Worm (Caenorhabditis elegans): ENCODE measurements around the gene crm-1.

Gene crm-1

ce11 chrV:10357467-10357953, 25.6 kb upstream of the crm-1 start, which contains the start of gene ceeh-2:
TSS of gene ceeh-2 (minus strand) at chrV:10357903.
- TF ChIP-seq ref-1 (GFP tag; conservative IDR thresholded peaks at IDR 0.05) (no peak), flt-1 (GFP tag; IDR thresholded peaks at IDR 0.05) (no peak), ztf-23 (GFP tag; IDR thresholded peaks at IDR 0.05) (no peak)

- TF ChIP-seq ztf-29 (GFP tag; IDR thresholded peaks at IDR 0.05) (peak; percentile 70; the same call in 1 of the 2 replicates), T22C8.4 (GFP tag; IDR thresholded peaks at IDR 0.05) (no peak; the same call in 1 of the 2 replicates), cog-1 (tag; optimal IDR thresholded peaks at IDR 0.05) (peak; percentile 46), ztf-23 (GFP tag; IDR thresholded peaks at IDR 0.05) (peak; percentile 75), flt-1 (GFP tag; IDR thresholded peaks at IDR 0.05) (peak; percentile 79), tab-1 (GFP tag; IDR thresholded peaks at IDR 0.05) (no peak), klf-2 (GFP tag; conservative IDR thresholded peaks at IDR 0.05) (0 out of 2 replicates have a peak, but pooled peaks have one; percentile 31)
Measured at ce11 chrV:10355773-10356335, 23.9 kb upstream of the crm-1 start, which contains the start of gene sluh-7. TSS of gene sluh-7 (minus strand) at chrV:10355823.

DNA sequence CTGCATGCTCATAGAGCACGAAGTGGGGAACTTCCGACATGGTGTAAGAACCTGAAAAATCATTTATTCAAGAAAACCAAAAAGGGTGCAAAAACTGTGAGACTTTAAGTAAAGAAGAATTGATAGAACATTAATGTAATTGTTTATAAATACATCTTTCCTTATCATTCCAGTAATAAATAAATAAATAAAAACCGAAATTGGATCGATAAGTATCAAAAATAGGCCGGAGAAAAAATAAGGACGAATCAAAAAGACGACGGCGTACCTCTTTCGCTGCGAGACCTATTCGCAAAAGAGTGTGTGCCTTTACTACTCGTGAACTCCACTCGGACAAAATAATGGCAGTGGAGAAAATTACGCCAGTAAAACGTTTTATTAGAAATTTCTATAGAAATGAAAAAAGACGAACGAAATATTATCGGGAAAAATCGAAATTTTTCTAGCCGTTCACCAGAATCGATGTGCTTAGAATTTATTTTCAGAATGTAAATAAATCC, 21.1 kb upstream of the crm-1 start, which contains the start of gene nol-56:
nol-56 (minus strand) TSS at position 51 of the 500 bp plus-strand sequence.
- TF ChIP-seq klf-2 (GFP tag; conservative IDR thresholded peaks at IDR 0.05) (no peak), tab-1 (GFP tag; IDR thresholded peaks at IDR 0.05) (no peak), ref-1 (GFP tag; conservative IDR thresholded peaks at IDR 0.05) (no peak), med-1 (GFP tag; optimal IDR thresholded peaks at IDR 0.05; ENCODE audit: insufficient read depth) (no peak), ztf-29 (GFP tag; IDR thresholded peaks at IDR 0.05) (no peak), T22C8.4 (GFP tag; IDR thresholded peaks at IDR 0.05) (no peak), cog-1 (tag; optimal IDR thresholded peaks at IDR 0.05) (no peak), flt-1 (GFP tag; IDR thresholded peaks at IDR 0.05) (no peak), ztf-23 (GFP tag; IDR thresholded peaks at IDR 0.05) (no peak)

- no peak for TF ChIP-seq med-1 (GFP tag; optimal IDR thresholded peaks at IDR 0.05; ENCODE audit: insufficient read depth)
- TF ChIP-seq ref-1 (GFP tag; conservative IDR thresholded peaks at IDR 0.05), result no peak
- no peak for TF ChIP-seq tab-1 (GFP tag; IDR thresholded peaks at IDR 0.05)
- no peak for TF ChIP-seq cog-1 (tag; optimal IDR thresholded peaks at IDR 0.05)
- TF ChIP-seq T22C8.4 (GFP tag; IDR thresholded peaks at IDR 0.05), result no peak
- no peak for TF ChIP-seq ztf-29 (GFP tag; IDR thresholded peaks at IDR 0.05)
- TF ChIP-seq flt-1 (GFP tag; IDR thresholded peaks at IDR 0.05), result no peak
- TF ChIP-seq klf-2 (GFP tag; conservative IDR thresholded peaks at IDR 0.05), result no peak
- no peak for TF ChIP-seq ztf-23 (GFP tag; IDR thresholded peaks at IDR 0.05)
Measured at ce11 chrV:10350054-10350453, 18.1 kb upstream of the crm-1 start, which contains the start of gene K07C5.9. TSS of gene K07C5.9 (minus strand) at chrV:10350154.

DNA sequence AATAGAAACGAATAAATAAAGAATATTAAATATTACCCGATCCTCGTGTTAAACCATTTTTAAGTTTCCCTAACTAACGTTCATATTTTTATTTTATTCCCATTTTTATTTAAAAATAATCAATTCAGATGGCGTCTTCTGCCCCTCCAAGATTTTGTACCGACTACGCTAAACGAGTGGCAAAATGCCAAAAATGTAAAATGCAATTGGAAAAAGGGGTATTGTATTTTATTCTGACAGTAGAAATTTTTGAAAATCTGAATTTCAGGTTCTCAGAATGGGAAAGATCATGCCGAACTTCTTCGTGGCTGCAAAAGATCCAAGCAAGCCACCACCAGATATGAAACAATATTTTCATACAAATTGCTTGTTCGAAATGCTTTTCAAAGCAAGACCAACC, 11.0 kb upstream of the crm-1 start, which contains the start of gene K07C5.3:
K07C5.3 (plus strand) TSS at position 129 of the 400 bp plus-strand sequence.
- TF ChIP-seq klf-2 (GFP tag; conservative IDR thresholded peaks at IDR 0.05) (no peak), med-1 (GFP tag; optimal IDR thresholded peaks at IDR 0.05; ENCODE audit: insufficient read depth) (no peak), tab-1 (GFP tag; IDR thresholded peaks at IDR 0.05) (no peak), ref-1 (GFP tag; conservative IDR thresholded peaks at IDR 0.05) (no peak), T22C8.4 (GFP tag; IDR thresholded peaks at IDR 0.05) (no peak), ztf-29 (GFP tag; IDR thresholded peaks at IDR 0.05) (no peak), cog-1 (tag; optimal IDR thresholded peaks at IDR 0.05) (no peak), flt-1 (GFP tag; IDR thresholded peaks at IDR 0.05) (no peak), ztf-23 (GFP tag; IDR thresholded peaks at IDR 0.05) (no peak)

- peak; percentile 44; the same call in 1 of the 2 replicates for TF ChIP-seq ztf-29 (GFP tag; IDR thresholded peaks at IDR 0.05)
- peak; percentile 79; the same call in 1 of the 2 replicates for TF ChIP-seq ztf-23 (GFP tag; IDR thresholded peaks at IDR 0.05)
- peak; percentile 77 for TF ChIP-seq flt-1 (GFP tag; IDR thresholded peaks at IDR 0.05)
Measured at ce11 chrV:10341905-10342328, 10.0 kb upstream of the crm-1 start, which contains the start of gene K07C5.13. TSS of gene K07C5.13 (plus strand) at chrV:10342055.

DNA sequence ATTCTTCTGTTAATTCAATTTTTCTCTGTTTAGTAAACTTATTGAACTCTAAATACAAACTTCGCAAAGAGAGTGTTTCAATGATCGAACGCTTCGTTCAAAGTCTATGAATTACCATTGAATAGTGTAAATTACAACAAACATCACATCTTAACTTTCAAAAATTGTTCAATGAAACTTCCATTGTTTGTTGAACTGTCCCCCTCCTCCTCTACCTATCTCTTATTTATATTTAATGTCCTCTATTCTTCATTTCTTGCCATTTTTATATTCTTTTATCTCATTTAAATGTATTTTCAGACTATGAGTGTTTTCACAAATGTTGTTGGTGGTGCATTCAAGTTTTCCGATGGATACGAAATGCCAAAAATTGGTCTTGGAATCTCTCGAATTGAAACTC, 7.3 kb upstream of the crm-1 start, which contains the start of gene K07C5.2:
K07C5.2 (plus strand) TSS at position 301 of the 400 bp plus-strand sequence.
- TF ChIP-seq ref-1 (GFP tag; conservative IDR thresholded peaks at IDR 0.05) (no peak), klf-2 (GFP tag; conservative IDR thresholded peaks at IDR 0.05) (no peak), ztf-23 (GFP tag; IDR thresholded peaks at IDR 0.05) (no peak), tab-1 (GFP tag; IDR thresholded peaks at IDR 0.05) (no peak), cog-1 (tag; optimal IDR thresholded peaks at IDR 0.05) (no peak), T22C8.4 (GFP tag; IDR thresholded peaks at IDR 0.05) (no peak), med-1 (GFP tag; optimal IDR thresholded peaks at IDR 0.05; ENCODE audit: insufficient read depth) (no peak), ztf-29 (GFP tag; IDR thresholded peaks at IDR 0.05) (no peak), flt-1 (GFP tag; IDR thresholded peaks at IDR 0.05) (no peak)

DNA sequence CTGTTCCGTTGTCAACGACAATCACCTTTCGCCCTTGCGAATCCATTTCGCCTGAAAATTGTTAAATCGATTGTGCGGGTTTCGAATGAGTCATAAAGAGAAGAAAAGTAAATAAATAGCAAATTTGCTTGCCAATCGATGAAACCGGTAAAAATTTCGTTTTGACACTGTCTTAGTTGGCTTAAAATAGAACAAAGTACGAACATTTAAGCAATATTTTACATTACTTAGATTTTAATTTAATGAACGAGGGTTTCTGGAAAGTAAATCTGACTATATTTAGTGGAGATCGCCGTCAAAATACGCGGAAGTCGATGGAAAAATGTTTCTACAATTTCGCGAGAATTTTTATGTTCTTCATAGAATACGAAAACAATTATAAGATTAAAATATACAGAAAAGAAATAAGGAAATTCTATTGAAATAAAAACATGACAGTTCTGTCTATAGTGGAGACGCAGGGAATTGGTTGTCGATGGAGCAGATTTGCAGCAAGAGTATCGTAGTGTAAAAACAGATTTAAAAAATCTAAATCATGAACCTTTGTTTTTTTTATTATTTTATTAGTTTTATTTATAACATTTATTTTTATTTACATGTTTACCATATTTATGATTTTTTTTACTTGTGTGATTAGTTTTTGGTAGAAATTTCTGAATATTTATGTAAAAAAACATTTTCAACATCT, 6.5 kb upstream of the crm-1 start, which contains the start of gene arx-2:
arx-2 (minus strand) TSS at position 51 of the 688 bp plus-strand sequence.
- no peak for TF ChIP-seq ztf-23 (GFP tag; IDR thresholded peaks at IDR 0.05)
- no peak for TF ChIP-seq tab-1 (GFP tag; IDR thresholded peaks at IDR 0.05)
- TF ChIP-seq ztf-29 (GFP tag; IDR thresholded peaks at IDR 0.05), result no peak
- no peak for TF ChIP-seq med-1 (GFP tag; optimal IDR thresholded peaks at IDR 0.05; ENCODE audit: insufficient read depth)
- no peak for TF ChIP-seq cog-1 (tag; optimal IDR thresholded peaks at IDR 0.05)
- no peak for TF ChIP-seq ref-1 (GFP tag; conservative IDR thresholded peaks at IDR 0.05)

- TF ChIP-seq T22C8.4 (GFP tag; IDR thresholded peaks at IDR 0.05) (no peak), ztf-23 (GFP tag; IDR thresholded peaks at IDR 0.05) (no peak), ref-1 (GFP tag; conservative IDR thresholded peaks at IDR 0.05) (no peak), cog-1 (tag; optimal IDR thresholded peaks at IDR 0.05) (no peak), med-1 (GFP tag; optimal IDR thresholded peaks at IDR 0.05; ENCODE audit: insufficient read depth) (no peak), ztf-29 (GFP tag; IDR thresholded peaks at IDR 0.05) (no peak), klf-2 (GFP tag; conservative IDR thresholded peaks at IDR 0.05) (no peak), flt-1 (GFP tag; IDR thresholded peaks at IDR 0.05) (no peak), tab-1 (GFP tag; IDR thresholded peaks at IDR 0.05) (no peak)
Measured at ce11 chrV:10333843-10334242, 1.9 kb upstream of the crm-1 start.

Data from whole organism, midembryonic.